Worm (Caenorhabditis elegans) whole organism, L1 larva: Measurements from ENCODE around the gene F44F4.15.

Experiments used
- ama-1 ChIP-seq: fragments of 150-350 bp; optimal IDR thresholded peaks from 2 replicates; lab custom pipeline; 2014
- nhr-11 ChIP-seq: fragments of 150-350 bp; optimal IDR thresholded peaks from 2 replicates; lab custom pipeline; 2014; ENCODE audit warnings: missing biosample characterization, missing genetic modification characterization

DNA sequence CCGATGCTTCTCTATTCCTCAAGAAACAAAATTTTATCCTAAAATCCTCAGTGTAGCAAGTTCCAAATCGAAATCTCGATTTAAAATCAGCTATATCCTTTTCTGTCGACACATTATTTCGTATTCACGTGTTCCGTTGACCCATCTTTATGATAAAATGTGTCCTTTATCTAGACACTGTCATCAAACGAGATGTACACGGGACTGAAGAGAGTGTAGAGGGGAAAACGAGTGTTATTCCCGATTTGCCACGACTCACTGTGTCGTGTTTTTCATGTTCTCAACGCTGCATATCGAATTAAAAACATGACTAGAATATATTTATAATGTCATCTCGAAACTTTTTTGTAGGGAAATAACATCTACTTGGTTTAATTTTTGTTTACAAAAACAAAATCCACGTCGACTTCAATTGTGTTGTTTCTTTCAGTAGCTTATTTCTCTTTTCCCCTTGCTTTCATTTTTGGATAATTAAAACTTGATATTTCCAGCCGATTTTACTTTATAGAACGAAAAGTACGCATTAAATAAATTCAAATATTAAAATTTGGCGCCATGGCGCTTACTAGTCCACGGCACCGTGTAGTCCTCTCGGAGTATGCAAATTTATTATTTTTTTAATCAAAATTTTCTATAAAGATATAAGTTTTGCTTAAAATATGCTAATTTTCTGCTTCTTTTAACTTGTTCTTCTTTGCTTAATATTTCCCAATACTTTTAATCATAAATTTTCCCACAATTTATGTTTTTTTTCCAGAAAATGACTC is 11.5 kb downstream of the F44F4.15 start, which contains the start of gene metr-1:
- TF ChIP-seq nhr-11 = no peak
- no peak for TF ChIP-seq ama-1 (lab: Kevin White, UChicago)
